Fruit fly (Drosophila melanogaster) whole organism, wandering third instar larva: Measurements from ENCODE around the gene CG32819.
"Not testable (repeated sequence)": the region's sequence is repeated elsewhere in the genome, so short reads cannot be mapped to it uniquely, and the experiment has no call there.

Experiments used
- CG32264 ChIP-seq: fragments of 200-800 bp; sonication (Bioruptor generic); optimal IDR thresholded peaks from 2 replicates; lab custom pipeline; 2016; ENCODE audit warnings: missing biosample characterization, missing genetic modification characterization
- CG9705 ChIP-seq: fragments of 200-800 bp; sonication (Bioruptor generic); optimal IDR thresholded peaks from 2 replicates; lab custom pipeline; 2018; ENCODE audit warnings: missing biosample characterization, mild to moderate bottlenecking, missing genetic modification characterization
- CrebA ChIP-seq: fragments of 200-800 bp; sonication (Bioruptor generic); optimal IDR thresholded peaks from 2 replicates; lab custom pipeline; 2016; ENCODE audit warnings: missing biosample characterization, mild to moderate bottlenecking, missing genetic modification characterization, borderline replicate concordance
- Dfd ChIP-seq: fragments of >200 bp; optimal IDR thresholded peaks from 2 replicates; lab custom pipeline; 2017; ENCODE audit warnings: missing biosample characterization, missing genetic modification characterization
- Dif ChIP-seq: fragments of 200-275, 200-300 bp; sonication (Bioruptor generic); optimal IDR thresholded peaks from 2 replicates; lab custom pipeline; 2018; ENCODE audit warnings: missing biosample characterization, missing genetic modification characterization; ENCODE audit not compliant: partially characterized antibody
- GATAd ChIP-seq: sonication (Bioruptor generic); optimal IDR thresholded peaks from 2 replicates; lab custom pipeline; 2016; ENCODE audit warnings: missing biosample characterization, missing genetic modification characterization
- HLH106 ChIP-seq: fragments of 200-800 bp; optimal IDR thresholded peaks from 3 replicates; lab custom pipeline; 2019; ENCODE audit warnings: missing biosample characterization, mild to moderate bottlenecking, missing genetic modification characterization, moderate library complexity
- Hnf4 ChIP-seq: fragments of 200-800 bp; sonication (Bioruptor generic); optimal IDR thresholded peaks from 2 replicates; lab custom pipeline; 2016; ENCODE audit warnings: missing biosample characterization, mild to moderate bottlenecking, missing genetic modification characterization
- Hr83 ChIP-seq: fragments of 200-300 bp; sonication (Bioruptor generic); optimal IDR thresholded peaks from 2 replicates; lab custom pipeline; 2016; ENCODE audit warnings: missing biosample characterization, mild to moderate bottlenecking, missing genetic modification characterization, moderate library complexity; ENCODE audit not compliant: poor library complexity, severe bottlenecking
- Mio ChIP-seq: sonication (Bioruptor generic); optimal IDR thresholded peaks from 2 replicates; lab custom pipeline; 2016; ENCODE audit warnings: missing biosample characterization, missing genetic modification characterization
- Myc ChIP-seq: fragments of >200 bp; optimal IDR thresholded peaks from 2 replicates; lab custom pipeline; 2017
- N ChIP-seq: fragments of >200 bp; optimal IDR thresholded peaks from 2 replicates; lab custom pipeline; 2018; ENCODE audit warnings: missing biosample characterization, missing external identifiers, missing genetic modification characterization
- OdsH ChIP-seq: fragments of 200-800 bp; sonication (Bioruptor generic); optimal IDR thresholded peaks from 2 replicates; lab custom pipeline; 2016; ENCODE audit warnings: missing biosample characterization, mild to moderate bottlenecking, missing genetic modification characterization
- Rel ChIP-seq, 2 experiments: fragments of 200-800 bp; sonication (Bioruptor generic) in 1 of 2; optimal IDR thresholded peaks; 2 replicates in 1 of 2; 3 replicates in 1 of 2; lab custom pipeline; 2016 to 2019; ENCODE audit warnings: mild to moderate bottlenecking in 2 of 2, missing biosample characterization in 2 of 2, missing genetic modification characterization in 2 of 2, moderate library complexity in 1 of 2
- Sp1 ChIP-seq: fragments of 200-800 bp; sonication (Bioruptor generic); optimal IDR thresholded peaks from 3 replicates; lab custom pipeline; 2019; ENCODE audit warnings: missing biosample characterization, mild to moderate bottlenecking, missing genetic modification characterization, moderate library complexity
- Vsx2 ChIP-seq: fragments of 200-300, 225-300 bp; sonication (Bioruptor generic); optimal IDR thresholded peaks from 2 replicates; lab custom pipeline; 2018; ENCODE audit warnings: missing biosample characterization, missing genetic modification characterization; ENCODE audit not compliant: partially characterized antibody
- br ChIP-seq: fragments of 200-800 bp; sonication (Bioruptor generic); optimal IDR thresholded peaks from 2 replicates; lab custom pipeline; 2016; ENCODE audit warnings: missing biosample characterization, missing genetic modification characterization
- brk ChIP-seq: fragments of 200-800 bp; sonication (Bioruptor generic); optimal IDR thresholded peaks from 2 replicates; lab custom pipeline; 2016; ENCODE audit warnings: missing biosample characterization, mild to moderate bottlenecking, missing genetic modification characterization
- dmrt93B ChIP-seq: fragments of 200-800 bp; sonication (Bioruptor generic); optimal IDR thresholded peaks from 2 replicates; lab custom pipeline; 2018; ENCODE audit warnings: missing biosample characterization, mild to moderate bottlenecking, missing genetic modification characterization
- dsf ChIP-seq: sonication (Bioruptor generic); optimal IDR thresholded peaks from 2 replicates; lab custom pipeline; 2016; ENCODE audit warnings: missing biosample characterization, missing genetic modification characterization, borderline replicate concordance
- ey ChIP-seq: fragments of 200-800 bp; sonication (Bioruptor generic); optimal IDR thresholded peaks from 2 replicates; lab custom pipeline; 2016; ENCODE audit warnings: missing biosample characterization, missing genetic modification characterization
- foxo ChIP-seq, 2 experiments: fragments of 200-800 bp; sonication (Bioruptor generic); optimal IDR thresholded peaks; 2 replicates in 1 of 2; 3 replicates in 1 of 2; lab custom pipeline; 2016 to 2017; ENCODE audit warnings: missing biosample characterization in 2 of 2, missing genetic modification characterization in 2 of 2
- fru ChIP-seq: fragments of 200-800 bp; sonication (Bioruptor generic); optimal IDR thresholded peaks from 3 replicates; lab custom pipeline; 2016; ENCODE audit warnings: missing biosample characterization, mild to moderate bottlenecking, missing genetic modification characterization
- h ChIP-seq: fragments of 200-800 bp; sonication (Bioruptor generic); optimal IDR thresholded peaks from 3 replicates; lab custom pipeline; 2016; ENCODE audit warnings: missing biosample characterization, mild to moderate bottlenecking, missing genetic modification characterization
- jim ChIP-seq: fragments of 175-275, 200-325 bp; sonication (Bioruptor generic); optimal IDR thresholded peaks from 2 replicates; lab custom pipeline; 2016; ENCODE audit warnings: missing biosample characterization, mild to moderate bottlenecking, missing genetic modification characterization
- lola ChIP-seq: fragments of >200 bp; optimal IDR thresholded peaks from 2 replicates; lab custom pipeline; 2017; ENCODE audit warnings: missing biosample characterization, missing genetic modification characterization
- pan ChIP-seq: fragments of >200 bp; optimal IDR thresholded peaks from 2 replicates; lab custom pipeline; 2017
- psq ChIP-seq: fragments of 200-800 bp; sonication (Bioruptor generic); optimal IDR thresholded peaks from 3 replicates; lab custom pipeline; 2017; ENCODE audit warnings: missing biosample characterization, mild to moderate bottlenecking, missing genetic modification characterization, moderate library complexity
- rgr ChIP-seq: fragments of 200-800 bp; sonication (Bioruptor generic); optimal IDR thresholded peaks from 3 replicates; lab custom pipeline; 2016; ENCODE audit warnings: missing biosample characterization, mild to moderate bottlenecking, missing genetic modification characterization
- sage ChIP-seq: fragments of 200-800 bp; sonication (Bioruptor generic); optimal IDR thresholded peaks from 2 replicates; lab custom pipeline; 2016; ENCODE audit warnings: missing biosample characterization, mild to moderate bottlenecking, missing genetic modification characterization
- sv ChIP-seq: fragments of 200-800 bp; sonication (Bioruptor generic); optimal IDR thresholded peaks from 3 replicates; lab custom pipeline; 2016; ENCODE audit warnings: missing biosample characterization, missing genetic modification characterization
- tai ChIP-seq: sonication (Bioruptor generic); optimal IDR thresholded peaks from 2 replicates; lab custom pipeline; 2016; ENCODE audit warnings: missing biosample characterization, missing genetic modification characterization
- usp ChIP-seq: fragments of >200 bp; optimal IDR thresholded peaks from 2 replicates; lab custom pipeline; 2017; ENCODE audit warnings: missing biosample characterization, missing genetic modification characterization
- woc ChIP-seq: sonication (Bioruptor generic); optimal IDR thresholded peaks from 2 replicates; lab custom pipeline; 2016; ENCODE audit warnings: missing biosample characterization, mild to moderate bottlenecking, missing genetic modification characterization

CG32819 gene

dm6 chrX:21621004-21621403, at the start of gene CG32819:
Gene CG32819 (minus strand): TSS chrX:21621104.
- not testable (repeated sequence) for TF ChIP-seq Vsx2, Dif, GATAd (GFP tag; lab: Kevin White, UChicago)

dm6 chrX:21632852-21633251, 11.9 kb upstream of the CG32819 start:
- TF ChIP-seq N (peak; percentile 50), Dfd (GFP tag; lab: Kevin White, UChicago) (no peak)

dm6 chrX:21632213-21632612, 11.3 kb upstream of the CG32819 start:
- TF ChIP-seq dmrt93B (GFP tag; lab: Kevin White, UChicago) (no peak), brk (no peak), lola (no peak), OdsH (GFP tag; lab: Kevin White, UChicago) (no peak)

- peak; percentile 41 for TF ChIP-seq ey (GFP tag; lab: Kevin White, UChicago)
- peak; percentile 55 for TF ChIP-seq fru (GFP tag; lab: Kevin White, UChicago)
- TF ChIP-seq foxo (GFP tag; optimal IDR thresholded peaks at IDR 0.05; lab: Kevin White, UChicago), result peak in 1 of 2 experiments; percentile 66
- TF ChIP-seq HLH106 (tag; lab: Kevin White, UChicago), result peak; percentile 76
- peak; percentile 50 for TF ChIP-seq rgr (GFP tag; lab: Kevin White, UChicago)
- TF ChIP-seq br (GFP tag; lab: Kevin White, UChicago), result peak; percentile 49
- no peak for TF ChIP-seq pan (lab: Kevin White, UChicago)
- no peak for TF ChIP-seq GATAd (GFP tag; lab: Kevin White, UChicago)
- TF ChIP-seq sv (GFP tag; lab: Kevin White, UChicago), result peak; percentile 49
- peak; percentile 61 for TF ChIP-seq h (GFP tag; lab: Kevin White, UChicago)
- TF ChIP-seq OdsH (GFP tag; lab: Kevin White, UChicago), result peak; percentile 44
- TF ChIP-seq jim (GFP tag; lab: Kevin White, UChicago), result no peak
- no peak for TF ChIP-seq Sp1 (GFP tag; lab: Kevin White, UChicago)
- no peak for TF ChIP-seq tai (GFP tag; lab: Kevin White, UChicago)
- no peak for TF ChIP-seq CrebA (GFP tag; lab: Kevin White, UChicago)
- no peak for TF ChIP-seq CG32264 (GFP tag; lab: Kevin White, UChicago)
- TF ChIP-seq sage (GFP tag; lab: Kevin White, UChicago), result no peak
- TF ChIP-seq CG9705, result peak; percentile 61
- peak; percentile 37 for TF ChIP-seq Hnf4
- TF ChIP-seq dmrt93B (GFP tag; lab: Kevin White, UChicago), result peak; percentile 22
- TF ChIP-seq woc, result peak; percentile 59
- peak; percentile 24 for TF ChIP-seq psq (GFP tag; lab: Kevin White, UChicago)
- no peak for TF ChIP-seq dsf
Observed at dm6 chrX:21631452-21631851, 10.5 kb upstream of the CG32819 start.

- TF ChIP-seq N (peak; percentile 71), usp (GFP tag; lab: Kevin White, UChicago) (no peak)
Observed at dm6 chrX:21630160-21630738, 9.3 kb upstream of the CG32819 start.

dm6 chrX:21629482-21630159, 8.7 kb upstream of the CG32819 start, which contains the start of gene DIP1:
Gene DIP1 (minus strand): TSS chrX:21630148.
- TF ChIP-seq Vsx2 (GFP tag; lab: Kevin White, UChicago) (no peak), N (no peak), ey (GFP tag; lab: Kevin White, UChicago) (peak; percentile 63), Hnf4 (peak; percentile 64), OdsH (GFP tag; lab: Kevin White, UChicago) (peak; percentile 66), Mio (GFP tag; lab: Kevin White, UChicago) (no peak), sage (GFP tag; lab: Kevin White, UChicago) (no peak), fru (GFP tag; lab: Kevin White, UChicago) (peak; percentile 69), lola (no peak), sv (GFP tag; lab: Kevin White, UChicago) (no peak), br (GFP tag; lab: Kevin White, UChicago) (peak; percentile 50), dsf (no peak), usp (GFP tag; lab: Kevin White, UChicago) (no peak), Dif (GFP tag; lab: Kevin White, UChicago) (no peak), h (GFP tag; lab: Kevin White, UChicago) (peak; percentile 72), Dfd (GFP tag; lab: Kevin White, UChicago) (no peak), Hr83 (no peak), tai (GFP tag; lab: Kevin White, UChicago) (peak; percentile 28), rgr (GFP tag; lab: Kevin White, UChicago) (peak; percentile 67), pan (lab: Kevin White, UChicago) (no peak), HLH106 (tag; lab: Kevin White, UChicago) (peak; percentile 13), woc (peak; percentile 47), brk (peak; percentile 60), Myc (lab: Kevin White, UChicago) (no peak), CG9705 (no peak), Rel (GFP tag; optimal IDR thresholded peaks at IDR 0.05; lab: Kevin White, UChicago) (no peak), Rel (tag; optimal IDR thresholded peaks at IDR 0.05; lab: Kevin White, UChicago) (peak; percentile 48), foxo (GFP tag; optimal IDR thresholded peaks at IDR 0.05; lab: Kevin White, UChicago) (peak in 1 of 2 experiments; percentile 70), Sp1 (GFP tag; lab: Kevin White, UChicago) (peak; percentile 61)
